Fruit fly (Drosophila melanogaster): ENCODE data around the gene CG43390.

The CG43390 gene

dm6 chr3L:11555662-11556460 is 23.9 kb downstream of the CG43390 start (continued):
- TF ChIP-seq CG30403 (GFP tag; optimal IDR thresholded peaks at IDR 0.05) (peak; percentile 76), nerfin-2 (GFP tag; IDR thresholded peaks at IDR 0.05; ENCODE audit: partially characterized antibody) (no peak), MTF-1 (GFP tag; optimal IDR thresholded peaks at IDR 0.05; ENCODE audit: borderline replicate concordance) (no peak), zf30C (GFP tag; optimal IDR thresholded peaks at IDR 0.05) (peak; percentile 65), Nf-YA (GFP tag; IDR thresholded peaks at IDR 0.05) (no peak), CG1792 (GFP tag; optimal IDR thresholded peaks at IDR 0.05) (peak; percentile 35), jumu (GFP tag; optimal IDR thresholded peaks at IDR 0.05) (no peak), Trl (optimal IDR thresholded peaks at IDR 0.05) (no peak), Trl (GFP tag; optimal IDR thresholded peaks at IDR 0.05) (peak; percentile 32), lab (GFP tag; optimal IDR thresholded peaks at IDR 0.05) (peak; percentile 72), CG9876 (GFP tag; optimal IDR thresholded peaks at IDR 0.05) (no peak), CG13296 (GFP tag; optimal IDR thresholded peaks at IDR 0.05) (peak; percentile 74), HLH4C (GFP tag; IDR thresholded peaks at IDR 0.05; ENCODE audit: partially characterized antibody) (no peak), ftz-f1 (GFP tag; optimal IDR thresholded peaks at IDR 0.05) (no peak), C15 (GFP tag; IDR thresholded peaks at IDR 0.05) (no peak), Sry-δ (GFP tag; optimal IDR thresholded peaks at IDR 0.05) (peak; percentile 18), CG17568 (GFP tag; optimal IDR thresholded peaks at IDR 0.05) (peak; percentile 49), Mes4 (GFP tag; optimal IDR thresholded peaks at IDR 0.05) (peak; percentile 36), Bteb2 (GFP tag; optimal IDR thresholded peaks at IDR 0.05) (peak; percentile 76), ab (GFP tag; optimal IDR thresholded peaks at IDR 0.05) (no peak), gcm (GFP tag; optimal IDR thresholded peaks at IDR 0.05) (peak; percentile 53), Dbx (GFP tag; IDR thresholded peaks at IDR 0.05) (peak; percentile 67), CG10209 (GFP tag; optimal IDR thresholded peaks at IDR 0.05) (peak; percentile 79), CG10979 (tag; optimal IDR thresholded peaks at IDR 0.05) (peak; percentile 90), CG1832 (GFP tag; optimal IDR thresholded peaks at IDR 0.05) (no peak), jing (GFP tag; optimal IDR thresholded peaks at IDR 0.05) (no peak), CG10274 (GFP tag; optimal IDR thresholded peaks at IDR 0.05) (no peak), dm (GFP tag; optimal IDR thresholded peaks at IDR 0.05) (peak; percentile 31), pfk (GFP tag; optimal IDR thresholded peaks at IDR 0.05) (no peak), disco-r (GFP tag; optimal IDR thresholded peaks at IDR 0.05) (peak; percentile 41), CG5245 (GFP tag; optimal IDR thresholded peaks at IDR 0.05) (no peak), oc (tag; optimal IDR thresholded peaks at IDR 0.05) (peak; percentile 51), tll (GFP tag; optimal IDR thresholded peaks at IDR 0.05) (no peak), rib (GFP tag; IDR thresholded peaks at IDR 0.05) (peak; percentile 55; the same call in 1 of the 2 replicates), CG12299 (tag; optimal IDR thresholded peaks at IDR 0.05) (peak; percentile 45), CG17802 (tag; optimal IDR thresholded peaks at IDR 0.05) (no peak), CG8290 (GFP tag; optimal IDR thresholded peaks at IDR 0.05) (no peak), CG8290 (tag; optimal IDR thresholded peaks at IDR 0.05) (peak in 1 of 2 experiments; percentile 66), zen (tag; optimal IDR thresholded peaks at IDR 0.05) (peak; percentile 57), CG8359 (GFP tag; optimal IDR thresholded peaks at IDR 0.05; ENCODE audit: borderline replicate concordance) (no peak), CG1603 (tag; optimal IDR thresholded peaks at IDR 0.05) (peak; percentile 50), sima (GFP tag; optimal IDR thresholded peaks at IDR 0.05) (no peak), Med (GFP tag) (peak; percentile 85), caup (GFP tag; optimal IDR thresholded peaks at IDR 0.05; ENCODE audit: severe bottlenecking) (peak; percentile 54), D19B (GFP tag; optimal IDR thresholded peaks at IDR 0.05) (no peak), CG31441 (GFP tag; IDR thresholded peaks at IDR 0.05) (peak; percentile 90), p53 (GFP tag; optimal IDR thresholded peaks at IDR 0.05) (no peak), CG15073 (GFP tag; optimal IDR thresholded peaks at IDR 0.05) (no peak), CG6791 (GFP tag; IDR thresholded peaks at IDR 0.05; ENCODE audit: partially characterized antibody) (no peak)
